Fruit fly (Drosophila melanogaster): ENCODE measurements around the gene CG14391.
A peak's percentile ranks its signal among the peaks of the same experiment; 100 is the strongest.

Gene CG14391

DNA sequence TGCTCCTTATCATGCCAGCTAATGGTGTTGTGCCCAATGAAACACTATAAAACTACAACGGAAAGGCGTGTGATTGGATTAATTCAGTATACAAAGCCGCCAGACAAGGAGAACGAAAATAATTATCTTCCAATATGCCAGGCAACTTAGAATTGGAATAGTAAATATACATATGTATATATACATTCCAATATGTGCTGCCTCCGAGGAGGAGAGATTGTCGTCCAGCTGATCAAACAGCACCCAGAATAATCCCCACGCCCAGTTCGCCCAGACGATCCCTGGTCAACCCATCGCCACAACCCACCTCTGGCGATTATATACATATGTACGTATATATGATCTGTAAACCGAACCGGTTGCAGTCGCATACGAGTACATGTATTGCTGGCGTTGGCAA lies 6.6 kb upstream of the CG14391 start (continued):
- no peak for TF ChIP-seq CG10654 (GFP tag; optimal IDR thresholded peaks at IDR 0.05)
- peak; percentile 35 for TF ChIP-seq CG6813 (GFP tag; optimal IDR thresholded peaks at IDR 0.05)
- TF ChIP-seq exex (tag; optimal IDR thresholded peaks at IDR 0.05) = peak; percentile 11
- no peak for TF ChIP-seq HmgZ (tag; optimal IDR thresholded peaks at IDR 0.05)
- TF ChIP-seq CG8924 (tag; optimal IDR thresholded peaks at IDR 0.05) = no peak
- no peak for TF ChIP-seq CG14050 (GFP tag; IDR thresholded peaks at IDR 0.05)
- TF ChIP-seq CG10366 (GFP tag; IDR thresholded peaks at IDR 0.05) = no peak
- peak; percentile 46 for TF ChIP-seq MTF-1 (GFP tag; optimal IDR thresholded peaks at IDR 0.05; ENCODE audit: borderline replicate concordance)
- no peak for TF ChIP-seq CG13296 (GFP tag; optimal IDR thresholded peaks at IDR 0.05)
- TF ChIP-seq Asciz (GFP tag; optimal IDR thresholded peaks at IDR 0.05) = peak; percentile 39
- TF ChIP-seq unpg (GFP tag; optimal IDR thresholded peaks at IDR 0.05) = no peak
- peak; percentile 16 for TF ChIP-seq kni (GFP tag; optimal IDR thresholded peaks at IDR 0.05)
- no peak for TF ChIP-seq CG31441 (GFP tag; IDR thresholded peaks at IDR 0.05)
- no peak for TF ChIP-seq Atf-2 (GFP tag; optimal IDR thresholded peaks at IDR 0.05)
- TF ChIP-seq HHEX (GFP tag; optimal IDR thresholded peaks at IDR 0.05) = peak; percentile 35
- no peak for TF ChIP-seq MESR4 (GFP tag; optimal IDR thresholded peaks at IDR 0.05)
- no peak for TF ChIP-seq CG32767 (GFP tag; IDR thresholded peaks at IDR 0.05)
- TF ChIP-seq dmrt11E (tag; optimal IDR thresholded peaks at IDR 0.05) = peak; percentile 27
- TF ChIP-seq CG9609 (GFP tag; optimal IDR thresholded peaks at IDR 0.05) = no peak
- TF ChIP-seq her (GFP tag; optimal IDR thresholded peaks at IDR 0.05) = no peak
- peak; percentile 8 for TF ChIP-seq CG14710 (tag; optimal IDR thresholded peaks at IDR 0.05)
- TF ChIP-seq zfh2 (GFP tag; optimal IDR thresholded peaks at IDR 0.05) = no peak
- no peak for TF ChIP-seq ranshi (GFP tag; IDR thresholded peaks at IDR 0.05)
- no peak for TF ChIP-seq ash1 (GFP tag; optimal IDR thresholded peaks at IDR 0.05)
- TF ChIP-seq Max (GFP tag; optimal IDR thresholded peaks at IDR 0.05) = no peak
- TF ChIP-seq CG8290 (GFP tag; optimal IDR thresholded peaks at IDR 0.05) = no peak
- no peak for TF ChIP-seq CG8290 (tag; optimal IDR thresholded peaks at IDR 0.05)
- no peak for TF ChIP-seq lov (optimal IDR thresholded peaks at IDR 0.05)
- TF ChIP-seq lov (GFP tag; IDR thresholded peaks at IDR 0.05) = no peak
- peak in 1 of 2 experiments; percentile 44 for TF ChIP-seq bsh (GFP tag; optimal IDR thresholded peaks at IDR 0.05)
- peak; percentile 16; the same call in 1 of the 2 replicates for TF ChIP-seq CG17328 (GFP tag; IDR thresholded peaks at IDR 0.05)
- TF ChIP-seq CG33557 (GFP tag; optimal IDR thresholded peaks at IDR 0.05) = peak; percentile 49
- peak; percentile 36 for TF ChIP-seq nerfin-1 (tag; optimal IDR thresholded peaks at IDR 0.05)
- TF ChIP-seq H15 (GFP tag; IDR thresholded peaks at IDR 0.05) = no peak
- TF ChIP-seq CG16815 (GFP tag; optimal IDR thresholded peaks at IDR 0.05) = no peak

DNA sequence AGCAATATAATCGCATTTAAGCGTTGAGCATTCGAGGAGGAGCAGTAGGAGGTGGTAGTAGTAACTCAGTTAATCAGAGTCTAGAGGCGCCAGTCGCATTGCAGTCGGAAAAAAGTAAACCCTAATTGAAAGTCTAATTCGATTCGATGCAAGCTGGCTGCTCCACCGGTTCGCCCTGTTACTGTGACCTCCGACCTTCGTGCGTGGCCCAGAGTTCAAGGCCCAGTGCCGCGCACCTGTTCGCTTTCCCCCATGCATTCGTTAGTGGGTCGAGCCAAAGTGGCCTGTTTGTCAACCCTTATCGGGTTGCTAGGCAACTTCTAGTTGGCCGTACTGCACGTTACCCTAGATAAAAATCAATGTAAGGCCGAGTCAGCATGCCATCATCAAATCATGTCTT lies 5.8 kb upstream of the CG14391 start:
- TF ChIP-seq CG10462 (GFP tag; optimal IDR thresholded peaks at IDR 0.05) = no peak
- TF ChIP-seq ftz-f1 (GFP tag; optimal IDR thresholded peaks at IDR 0.05) = peak; percentile 42
- TF ChIP-seq Xbp1 (GFP tag; optimal IDR thresholded peaks at IDR 0.05) = no peak
- TF ChIP-seq fru (optimal IDR thresholded peaks at IDR 0.05) = no peak
- no peak for TF ChIP-seq jigr1 (GFP tag; IDR thresholded peaks at IDR 0.05)
- TF ChIP-seq Sin3A (optimal IDR thresholded peaks at IDR 0.05) = no peak
- 0 out of 2 replicates have a peak, but pooled peaks have one; percentile 32 for TF ChIP-seq CG16779 (GFP tag; IDR thresholded peaks at IDR 0.05)
- TF ChIP-seq CG6175 (GFP tag; IDR thresholded peaks at IDR 0.05) = no peak
- no peak for TF ChIP-seq danr (GFP tag; IDR thresholded peaks at IDR 0.05)
- no peak for TF ChIP-seq chm (GFP tag; IDR thresholded peaks at IDR 0.05)
- TF ChIP-seq Hr78 (GFP tag; optimal IDR thresholded peaks at IDR 0.05) = peak in 1 of 2 experiments; percentile 99
- TF ChIP-seq sd (tag; optimal IDR thresholded peaks at IDR 0.05) = no peak
